Fruit fly (Drosophila melanogaster): Measurements from ENCODE around the gene Tango10.
A peak's percentile ranks its signal among the peaks of the same experiment; 100 is the strongest.
"Not testable (repeated sequence)": the region's sequence is repeated elsewhere in the genome, so short reads cannot be mapped to it uniquely, and the experiment has no call there.

Gene Tango10

DNA sequence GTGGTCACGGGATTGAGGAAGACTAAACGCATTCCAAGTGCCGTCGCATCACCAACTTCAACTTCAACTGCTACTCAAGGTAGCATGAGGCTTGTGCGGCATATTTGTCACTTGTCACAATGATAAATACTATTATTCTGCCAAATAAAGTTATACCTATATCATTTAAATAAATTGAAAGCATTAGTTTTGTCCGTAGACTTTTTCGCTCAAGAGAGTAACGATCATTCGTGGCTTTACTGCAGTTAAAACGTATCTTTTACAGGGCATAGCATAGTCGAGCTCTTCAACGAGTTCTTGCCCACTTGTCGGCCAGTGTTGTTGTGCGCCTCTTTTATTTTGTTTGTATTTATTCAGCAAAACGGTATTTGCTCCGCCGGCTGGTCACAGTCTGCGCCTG, 16.4 kb downstream of the Tango10 start (continued):
- TF ChIP-seq CG6683 (GFP tag; optimal IDR thresholded peaks at IDR 0.05): no peak

DNA sequence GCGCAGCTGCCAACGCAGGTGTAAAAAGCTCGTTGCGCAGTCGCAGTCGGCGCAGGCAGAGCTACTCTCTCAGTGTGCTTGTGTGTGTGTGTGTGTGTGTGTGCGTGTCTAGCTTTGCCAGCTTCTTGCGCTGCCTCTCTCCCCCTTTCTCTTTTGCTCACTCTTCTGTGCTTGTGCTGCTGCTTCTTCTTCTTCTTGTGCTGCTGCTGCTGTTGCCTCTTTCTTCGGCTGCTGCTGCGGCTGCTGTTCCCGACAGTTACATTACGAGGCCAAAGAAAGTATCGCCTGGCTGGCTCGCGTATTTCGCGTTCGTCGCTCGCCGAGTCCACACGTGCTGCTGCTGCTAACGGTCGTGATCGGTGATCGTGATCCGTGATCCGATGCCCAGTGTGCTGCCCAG, 33.9 kb downstream of the Tango10 start, which contains the start of gene m:
m (plus strand) TSS at position 301 of the 400 bp plus-strand sequence.
- TF ChIP-seq CG12391 (tag; optimal IDR thresholded peaks at IDR 0.05); fu2 (GFP tag; optimal IDR thresholded peaks at IDR 0.05); danr (GFP tag; IDR thresholded peaks at IDR 0.05): not testable (repeated sequence)

DNA sequence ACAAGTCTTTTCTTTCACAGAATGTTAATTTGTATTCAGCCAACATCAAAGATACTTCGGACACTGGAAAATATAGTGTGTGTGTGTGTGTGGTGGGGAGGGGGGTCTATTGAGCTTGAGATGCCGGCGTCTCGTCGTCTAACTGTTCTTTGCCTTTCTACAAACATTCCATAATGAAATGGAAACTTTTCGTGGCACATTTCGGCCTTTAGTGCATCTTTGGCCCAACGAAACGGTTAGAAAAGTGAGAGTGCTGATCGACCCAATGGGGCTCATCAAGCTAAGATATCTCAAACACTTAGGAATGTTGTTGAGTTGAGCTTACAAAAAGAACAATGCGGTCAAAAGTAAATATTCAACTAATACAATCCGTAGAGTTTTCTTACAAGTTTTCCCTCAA, 36.8 kb downstream of the Tango10 start:
- TF ChIP-seq tin (GFP tag; optimal IDR thresholded peaks at IDR 0.05) (no peak), Ada2b (GFP tag; IDR thresholded peaks at IDR 0.05) (no peak), sd (tag; optimal IDR thresholded peaks at IDR 0.05) (peak; percentile 14), mam (GFP tag; optimal IDR thresholded peaks at IDR 0.05) (no peak), MTF-1 (GFP tag; optimal IDR thresholded peaks at IDR 0.05; ENCODE audit: borderline replicate concordance) (no peak), grau (tag; optimal IDR thresholded peaks at IDR 0.05) (no peak), disco-r (GFP tag; optimal IDR thresholded peaks at IDR 0.05) (no peak), Blimp-1 (GFP tag; optimal IDR thresholded peaks at IDR 0.05) (peak; percentile 98)

DNA sequence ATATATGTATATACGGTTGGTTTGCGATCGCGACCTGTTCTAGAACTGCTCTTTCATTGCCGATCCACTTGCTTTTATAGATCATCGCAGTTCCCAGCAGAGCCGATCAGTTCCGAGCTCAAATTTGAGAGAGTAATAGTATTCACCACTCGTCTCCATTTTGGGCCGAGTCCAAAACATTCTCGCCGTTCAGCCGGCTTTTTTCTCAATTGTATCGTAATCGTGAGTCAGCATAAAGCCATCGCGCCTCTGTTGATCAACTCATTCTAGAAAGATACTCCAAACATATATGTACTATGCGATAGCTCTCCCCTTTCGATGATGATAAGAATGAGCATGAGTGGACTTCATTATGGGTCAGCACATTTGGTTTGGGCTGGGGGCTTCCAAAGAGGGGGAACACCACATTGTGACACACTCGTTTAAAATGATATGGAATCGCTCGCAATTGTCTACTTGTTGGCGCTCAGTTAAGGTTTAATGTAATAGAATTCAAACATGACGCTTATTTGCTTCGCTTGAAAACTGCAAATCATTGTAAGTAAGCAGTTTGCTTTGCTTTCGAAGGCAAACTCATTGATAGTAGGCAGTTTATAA, 44.6 kb downstream of the Tango10 start, which contains the start of gene CG9360:
CG9360 (minus strand) TSS at position 51 of the 597 bp plus-strand sequence.
- TF ChIP-seq grn (GFP tag; optimal IDR thresholded peaks at IDR 0.05): peak; percentile 90
- no peak for TF ChIP-seq CG9817 (tag; optimal IDR thresholded peaks at IDR 0.05)
- peak; percentile 67 for TF ChIP-seq mirr (GFP tag; optimal IDR thresholded peaks at IDR 0.05)
- peak; percentile 64 for TF ChIP-seq sug (tag; optimal IDR thresholded peaks at IDR 0.05)
- peak; percentile 80; the same call in 2 of the 3 replicates for TF ChIP-seq z (GFP tag; IDR thresholded peaks at IDR 0.05)
- no peak for TF ChIP-seq Dip2 (GFP tag; IDR thresholded peaks at IDR 0.05)
- peak in 1 of 2 experiments; percentile 23 for TF ChIP-seq Trl (optimal IDR thresholded peaks at IDR 0.05)
- TF ChIP-seq Trl (GFP tag; optimal IDR thresholded peaks at IDR 0.05): no peak
- TF ChIP-seq exex (tag; optimal IDR thresholded peaks at IDR 0.05): peak; percentile 74
- no peak for TF ChIP-seq CG1602 (GFP tag; optimal IDR thresholded peaks at IDR 0.05)
- peak; percentile 37 for TF ChIP-seq sens (GFP tag)
- peak; percentile 85 for TF ChIP-seq Deaf1 (tag; optimal IDR thresholded peaks at IDR 0.05)
- no peak for TF ChIP-seq fd64A (GFP tag; optimal IDR thresholded peaks at IDR 0.05)
- peak; percentile 71 for TF ChIP-seq crol (GFP tag; IDR thresholded peaks at IDR 0.05)
- TF ChIP-seq CG14441 (GFP tag; IDR thresholded peaks at IDR 0.05): no peak
- TF ChIP-seq kay (GFP tag; optimal IDR thresholded peaks at IDR 0.05): peak; percentile 67
- TF ChIP-seq CG13894 (tag; optimal IDR thresholded peaks at IDR 0.05): no peak
- TF ChIP-seq CG34376 (GFP tag; optimal IDR thresholded peaks at IDR 0.05): peak; percentile 57
- 0 out of 2 replicates have a peak, but pooled peaks have one; percentile 18 for TF ChIP-seq GATAe (GFP tag; conservative IDR thresholded peaks at IDR 0.05)
- TF ChIP-seq CG15601 (tag; optimal IDR thresholded peaks at IDR 0.05): no peak
- TF ChIP-seq tap (tag; optimal IDR thresholded peaks at IDR 0.05): no peak

DNA sequence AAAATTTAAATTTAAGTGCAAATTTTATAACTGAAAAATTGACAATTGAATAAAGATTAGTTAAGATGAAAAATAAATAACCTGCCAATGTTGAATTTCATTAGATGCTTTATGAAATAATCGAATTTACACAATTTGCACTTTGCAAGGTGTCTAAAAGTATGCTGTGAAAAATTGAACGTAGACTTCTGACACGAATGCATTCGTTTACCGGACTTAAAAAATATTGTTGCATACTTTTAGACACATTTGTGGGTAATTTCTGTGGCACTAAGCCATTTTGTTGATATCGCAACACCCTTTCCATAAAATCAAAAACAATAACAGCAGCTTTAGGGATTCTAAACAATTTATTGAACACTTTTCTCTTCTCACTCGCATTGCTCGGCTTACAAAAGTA, 49.4 kb downstream of the Tango10 start:
- no peak for TF ChIP-seq Lim3 (GFP tag; IDR thresholded peaks at IDR 0.05)
- peak; percentile 86 for TF ChIP-seq CG17612 (GFP tag; IDR thresholded peaks at IDR 0.05)
- peak; percentile 95 for TF ChIP-seq CG8290 (GFP tag; optimal IDR thresholded peaks at IDR 0.05)
- TF ChIP-seq CG8290 (tag; optimal IDR thresholded peaks at IDR 0.05): peak in 1 of 2 experiments; percentile 95
- TF ChIP-seq Elba2 (GFP tag; optimal IDR thresholded peaks at IDR 0.05): no peak
